Worm (Caenorhabditis elegans) whole organism, late embryonic: ENCODE results near the gene F54D5.15.

Experiments used
- F13H6.1 ChIP-seq: sonication (generic microtip); optimal IDR thresholded peaks from 2 replicates; lab custom pipeline; 2016; ENCODE audit warnings: missing genetic modification characterization, missing compliant biosample characterization
- ets-4 ChIP-seq: sonication (generic microtip); optimal IDR thresholded peaks from 2 replicates; lab custom pipeline; 2016; ENCODE audit warnings: missing genetic modification characterization, missing compliant biosample characterization
- fkh-10 ChIP-seq: fragments of 150-350 bp; optimal IDR thresholded peaks from 2 replicates; lab custom pipeline; 2014; ENCODE audit warnings: missing biosample characterization, missing genetic modification reagents, missing genetic modification characterization

DNA sequence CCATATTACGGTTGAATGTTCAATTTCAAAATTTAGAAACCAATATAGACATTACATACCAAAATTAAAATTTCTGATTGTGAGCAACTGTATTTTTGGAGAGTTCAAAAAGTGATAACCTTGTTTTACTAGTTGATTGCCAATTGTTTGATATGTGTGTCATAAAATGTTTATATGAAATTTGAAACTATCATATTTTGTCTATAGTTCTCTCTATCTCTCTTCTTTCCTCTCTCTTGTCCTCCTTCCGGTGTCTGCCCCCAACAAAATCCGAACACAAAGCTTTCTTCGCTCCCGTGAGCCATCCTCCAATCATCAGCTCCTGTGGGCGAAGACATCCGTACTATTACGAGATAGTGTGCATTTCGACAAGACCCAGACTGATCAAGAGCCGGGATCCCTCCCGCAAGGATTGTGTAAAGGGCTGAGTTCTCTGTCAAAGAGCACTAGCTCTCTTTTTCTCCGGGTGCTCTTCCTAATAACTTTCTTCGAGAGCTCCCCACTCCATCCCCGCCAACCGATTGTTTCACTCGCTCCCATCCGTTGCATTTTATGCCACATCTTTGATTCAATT lies 38.4 kb upstream of the F54D5.15 start:
- TF ChIP-seq F13H6.1 (tag; lab: Kevin White, UChicago) = no peak
- no peak for TF ChIP-seq fkh-10 (GFP tag; lab: Kevin White, UChicago)
- peak; percentile 14 for TF ChIP-seq ets-4 (tag; lab: Kevin White, UChicago)
